Worm (Caenorhabditis elegans): ENCODE measurements around the gene lpl-1.

DNA sequence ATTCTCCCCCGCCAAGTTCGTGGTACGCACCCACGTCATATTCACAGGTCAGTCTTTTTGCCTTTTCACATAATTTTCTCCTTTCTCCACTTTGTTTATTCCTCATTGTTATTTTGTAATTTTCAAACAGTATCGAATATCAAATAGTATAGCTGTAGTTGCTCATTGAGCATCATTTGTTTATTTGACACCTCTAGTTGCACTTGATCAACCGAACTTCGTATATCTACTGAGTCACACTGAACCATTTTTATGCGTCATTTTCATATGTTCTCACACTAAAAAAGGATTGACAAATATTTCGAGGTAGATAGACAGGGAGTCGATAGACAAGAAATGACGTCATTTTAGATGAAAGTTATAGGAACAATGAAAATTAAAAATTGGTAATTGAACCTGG is 26.4 kb upstream of the lpl-1 start:
- TF ChIP-seq nhr-90 (tag; optimal IDR thresholded peaks at IDR 0.05) (no peak), nfyb-1 (GFP tag; IDR thresholded peaks at IDR 0.05) (no peak), sptf-2 (GFP tag; optimal IDR thresholded peaks at IDR 0.05) (no peak), pha-4 (tag; optimal IDR thresholded peaks at IDR 0.05) (no peak), lsl-1 (GFP tag; optimal IDR thresholded peaks at IDR 0.05) (no peak), ama-1 (optimal IDR thresholded peaks at IDR 0.05) (no peak), ama-1 (GFP tag; optimal IDR thresholded peaks at IDR 0.05) (no peak), ztf-28 (GFP tag; IDR thresholded peaks at IDR 0.05) (no peak), ceh-40 (GFP tag; IDR thresholded peaks at IDR 0.05) (no peak), hlh-12 (tag; optimal IDR thresholded peaks at IDR 0.05) (no peak), mes-4 (tag; optimal IDR thresholded peaks at IDR 0.05) (no peak), ekl-4 (GFP tag; IDR thresholded peaks at IDR 0.05) (no peak), dpff-1 (tag; optimal IDR thresholded peaks at IDR 0.05) (no peak), unc-62 (GFP tag; optimal IDR thresholded peaks at IDR 0.05) (no peak)

Measured in whole organism, young adult.